Worm (Caenorhabditis elegans) whole organism, midembryonic: ENCODE measurements around the gene T11G6.3.

Experiments used
- T22C8.4 ChIP-seq: fragments of 200-800 bp; sonication (Bioruptor generic); IDR thresholded peaks from 2 replicates; pipeline ENCODE4 v1.3.6; 2022; ENCODE audit warnings: missing genetic modification characterization, missing compliant biosample characterization
- flt-1 ChIP-seq: fragments of 200-800 bp; sonication (Bioruptor generic); IDR thresholded peaks from 2 replicates; pipeline ENCODE4 v1.3.6; 2022; ENCODE audit warnings: missing genetic modification characterization, missing compliant biosample characterization
- med-1 ChIP-seq: sonication (generic microtip); optimal IDR thresholded peaks from 2 replicates; lab custom pipeline; 2017; ENCODE audit warnings: missing genetic modification characterization, mild to moderate bottlenecking, missing compliant biosample characterization, antibody characterized with exemption, missing genetic modification reagents; ENCODE audit not compliant: insufficient read depth
- ztf-29 ChIP-seq: fragments of 200-800 bp; sonication (Bioruptor generic); IDR thresholded peaks from 2 replicates; pipeline ENCODE4 v1.3.6; 2022; ENCODE audit warnings: missing genetic modification reagents, missing genetic modification characterization, missing compliant biosample characterization

DNA sequence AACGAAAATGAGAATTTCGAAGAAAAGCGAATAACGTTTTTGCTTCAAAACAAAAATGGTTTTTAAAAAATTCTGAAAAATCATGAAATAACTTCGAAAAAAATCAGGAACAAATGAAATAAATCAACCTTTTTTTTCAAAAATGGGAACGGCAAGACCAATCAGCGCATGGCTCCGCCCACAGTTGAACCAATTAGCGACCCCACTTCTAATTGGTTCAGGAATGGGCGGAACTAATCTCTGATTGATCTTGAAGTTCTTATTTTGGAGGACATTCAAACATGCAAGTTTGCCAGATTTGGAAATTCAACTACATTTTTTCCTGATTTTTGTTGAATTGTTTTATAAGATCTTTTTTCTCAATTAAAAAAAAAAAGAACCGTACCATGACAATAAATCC, 909 bp upstream of the T11G6.3 start:
- TF ChIP-seq med-1 (GFP tag; lab: Kevin White, UChicago): no peak
- no peak for TF ChIP-seq T22C8.4
- no peak for TF ChIP-seq ztf-29 (GFP tag; lab: Robert Waterston, UW)
- TF ChIP-seq flt-1 (GFP tag; lab: Robert Waterston, UW): no peak
